Fruit fly (Drosophila melanogaster) whole organism: Measurements from ENCODE around the gene bun.

Experiments
- Dll ChIP-seq: fragments of >200 bp; optimal IDR thresholded peaks from 2 replicates; lab custom pipeline; 2017
- psq ChIP-seq: fragments of >200 bp; optimal IDR thresholded peaks from 2 replicates; lab custom pipeline; 2017
- usp ChIP-seq: fragments of >200 bp; optimal IDR thresholded peaks from 2 replicates; lab custom pipeline; 2017; ENCODE audit warnings: missing biosample characterization, missing genetic modification characterization, mixed read lengths

DNA sequence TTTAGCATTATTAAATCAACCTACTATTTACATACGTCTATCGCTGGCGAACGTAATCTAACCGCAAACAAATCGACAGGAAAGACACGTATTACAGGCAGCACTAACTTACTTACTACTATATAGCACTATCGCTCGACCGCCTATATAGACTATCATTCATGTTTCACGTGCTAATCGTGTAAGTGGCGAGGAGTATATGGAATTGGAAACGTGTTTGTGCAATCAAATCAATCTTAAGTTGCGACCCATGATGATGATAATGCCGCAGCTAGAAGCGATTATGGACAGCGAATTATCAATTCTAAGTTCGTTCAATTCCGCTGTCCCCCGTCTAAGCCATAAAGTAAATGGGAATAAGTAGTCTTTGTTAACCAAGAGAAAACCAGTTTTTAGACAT lies 58.6 kb downstream of the bun start:
- TF ChIP-seq Dll (lab: Kevin White, UChicago): no peak
- no peak for TF ChIP-seq usp (GFP tag; lab: Kevin White, UChicago)
- TF ChIP-seq psq (lab: Kevin White, UChicago): no peak
